Fruit fly (Drosophila melanogaster): ENCODE measurements around the gene CG12268.

Gene CG12268

dm6 chr3R:23969449-23969848, 21.2 kb upstream of the CG12268 start (continued):
- peak; percentile 75 for TF ChIP-seq CG15269 (tag; optimal IDR thresholded peaks at IDR 0.05)
- no peak for TF ChIP-seq amos (GFP tag; IDR thresholded peaks at IDR 0.05; ENCODE audit: partially characterized antibody)
- peak; percentile 61 for TF ChIP-seq unpg (GFP tag; optimal IDR thresholded peaks at IDR 0.05)
- TF ChIP-seq ken (GFP tag; IDR thresholded peaks at IDR 0.05) = peak; percentile 49; the same call in 1 of the 3 replicates
- TF ChIP-seq Meics (GFP tag; optimal IDR thresholded peaks at IDR 0.05) = peak; percentile 41
- no peak for TF ChIP-seq CG5245 (GFP tag; optimal IDR thresholded peaks at IDR 0.05)
- no peak for TF ChIP-seq seq (GFP tag; IDR thresholded peaks at IDR 0.05)
- peak; percentile 67 for TF ChIP-seq PHDP (tag; optimal IDR thresholded peaks at IDR 0.05)
- no peak for TF ChIP-seq CG11398 (GFP tag; optimal IDR thresholded peaks at IDR 0.05)
- TF ChIP-seq NK7.1 (GFP tag; optimal IDR thresholded peaks at IDR 0.05) = no peak
- TF ChIP-seq Mrtf (GFP tag; IDR thresholded peaks at IDR 0.05) = no peak; the same call in 2 of the 3 replicates
- no peak for TF ChIP-seq cad (GFP tag; optimal IDR thresholded peaks at IDR 0.05)
- 0 out of 2 replicates have a peak, but pooled peaks have one; percentile 16 for TF ChIP-seq Ada2b (GFP tag; IDR thresholded peaks at IDR 0.05)
- TF ChIP-seq Ravus (GFP tag; IDR thresholded peaks at IDR 0.05) = no peak
- TF ChIP-seq CG6791 (GFP tag; IDR thresholded peaks at IDR 0.05; ENCODE audit: partially characterized antibody) = no peak
- TF ChIP-seq CG6654 (GFP tag; optimal IDR thresholded peaks at IDR 0.05) = no peak
- peak; percentile 57 for TF ChIP-seq tap (tag; optimal IDR thresholded peaks at IDR 0.05)
- peak; percentile 18 for TF ChIP-seq caup (GFP tag; optimal IDR thresholded peaks at IDR 0.05; ENCODE audit: severe bottlenecking)
- TF ChIP-seq CG18764 (GFP tag; optimal IDR thresholded peaks at IDR 0.05) = no peak
- peak; percentile 63 for TF ChIP-seq Fer1 (GFP tag; optimal IDR thresholded peaks at IDR 0.05)
- no peak for TF ChIP-seq crp (GFP tag; optimal IDR thresholded peaks at IDR 0.05)
- peak; percentile 72 for TF ChIP-seq CG14441 (GFP tag; IDR thresholded peaks at IDR 0.05)
- peak; percentile 61 for TF ChIP-seq Fer3 (tag; optimal IDR thresholded peaks at IDR 0.05)
- TF ChIP-seq CG5953 (GFP tag; IDR thresholded peaks at IDR 0.05) = no peak
- 0 out of 3 replicates have a peak, but pooled peaks have one; percentile 34 for TF ChIP-seq CG11456 (GFP tag; IDR thresholded peaks at IDR 0.05)
- TF ChIP-seq crol (GFP tag; IDR thresholded peaks at IDR 0.05) = no peak
- TF ChIP-seq CG3726 (GFP tag; IDR thresholded peaks at IDR 0.05) = no peak
- no peak for TF ChIP-seq knrl (GFP tag; IDR thresholded peaks at IDR 0.05; ENCODE audit: partially characterized antibody)
- TF ChIP-seq org-1 (GFP tag; optimal IDR thresholded peaks at IDR 0.05) = peak; percentile 20
- no peak for TF ChIP-seq chm (GFP tag; IDR thresholded peaks at IDR 0.05)
- no peak for TF ChIP-seq trem (tag; optimal IDR thresholded peaks at IDR 0.05)
- TF ChIP-seq D (optimal IDR thresholded peaks at IDR 0.05) = no peak
- TF ChIP-seq D (GFP tag; optimal IDR thresholded peaks at IDR 0.05) = no peak
- TF ChIP-seq CG43689 (GFP tag; IDR thresholded peaks at IDR 0.05) = no peak
- no peak for TF ChIP-seq BEAF-32 (GFP tag; optimal IDR thresholded peaks at IDR 0.05)
- TF ChIP-seq Ets65A (GFP tag) = no peak
- no peak for TF ChIP-seq CG2120 (GFP tag; optimal IDR thresholded peaks at IDR 0.05)
- TF ChIP-seq corto (GFP tag; optimal IDR thresholded peaks at IDR 0.05) = no peak
- no peak for TF ChIP-seq GATAe (GFP tag; conservative IDR thresholded peaks at IDR 0.05)
- TF ChIP-seq Xrp1 (GFP tag; IDR thresholded peaks at IDR 0.05) = no peak; the same call in 1 of the 2 replicates
- TF ChIP-seq dmrt99B (tag; optimal IDR thresholded peaks at IDR 0.05) = peak; percentile 58
- TF ChIP-seq cato (GFP tag; optimal IDR thresholded peaks at IDR 0.05; ENCODE audit: borderline replicate concordance) = no peak
- TF ChIP-seq Chrac-16 (GFP tag; optimal IDR thresholded peaks at IDR 0.05) = no peak
- TF ChIP-seq fd96Cb (tag; optimal IDR thresholded peaks at IDR 0.05) = peak; percentile 33
- TF ChIP-seq CG18599 (GFP tag; optimal IDR thresholded peaks at IDR 0.05) = peak; percentile 71
- no peak for TF ChIP-seq CG7786 (GFP tag; optimal IDR thresholded peaks at IDR 0.05)
- TF ChIP-seq CG2889 (GFP tag; IDR thresholded peaks at IDR 0.05) = 0 out of 3 replicates have a peak, but pooled peaks have one; percentile 51
- no peak for TF ChIP-seq CG7271 (tag; optimal IDR thresholded peaks at IDR 0.05)
- TF ChIP-seq Aef1 (GFP tag; IDR thresholded peaks at IDR 0.05) = peak; percentile 43; the same call in 2 of the 3 replicates
- TF ChIP-seq Blimp-1 (GFP tag; optimal IDR thresholded peaks at IDR 0.05) = peak; percentile 55
- TF ChIP-seq CG15073 (GFP tag; optimal IDR thresholded peaks at IDR 0.05) = no peak

All from whole organism, embryonic.